Worm (Caenorhabditis elegans): ENCODE results near the gene R13H4.6.

DNA sequence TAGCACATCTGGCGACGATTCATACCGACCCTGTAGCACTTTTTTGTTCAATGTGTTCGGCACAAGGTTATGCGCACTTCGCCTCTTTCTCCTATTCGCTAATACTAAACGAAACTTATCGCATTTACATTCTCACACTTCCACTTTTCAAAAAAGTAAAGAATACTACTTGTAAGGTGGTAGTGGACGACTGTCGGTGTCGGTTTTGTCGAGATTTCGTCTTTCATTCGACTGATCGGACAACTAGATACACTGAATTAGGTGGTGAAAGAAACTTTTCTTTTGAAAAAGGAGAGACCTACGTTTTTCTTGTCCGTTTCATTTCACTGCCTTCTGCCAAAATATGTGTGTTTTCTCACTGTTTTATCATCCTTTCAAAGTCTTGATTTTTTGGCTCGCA is 34.7 kb downstream of the R13H4.6 start:
- no peak for TF ChIP-seq cog-1 (tag; optimal IDR thresholded peaks at IDR 0.05)
- TF ChIP-seq ztf-23 (GFP tag; IDR thresholded peaks at IDR 0.05): no peak
- TF ChIP-seq T22C8.4 (GFP tag; IDR thresholded peaks at IDR 0.05): no peak
- no peak for TF ChIP-seq flt-1 (GFP tag; IDR thresholded peaks at IDR 0.05)
- no peak for TF ChIP-seq klf-2 (GFP tag; conservative IDR thresholded peaks at IDR 0.05)
- TF ChIP-seq tab-1 (GFP tag; IDR thresholded peaks at IDR 0.05): no peak
- no peak for TF ChIP-seq med-1 (GFP tag; optimal IDR thresholded peaks at IDR 0.05; ENCODE audit: insufficient read depth)
- TF ChIP-seq ref-1 (GFP tag; conservative IDR thresholded peaks at IDR 0.05): no peak
